Worm (Caenorhabditis elegans) whole organism, L2 larva: ENCODE results near the gene ttr-24.

Experiments
- C34F6.9 ChIP-seq: fragments of 150-350 bp; optimal IDR thresholded peaks from 2 replicates; lab custom pipeline; 2014; ENCODE audit warnings: missing biosample characterization, missing genetic modification characterization
- F13H6.1 ChIP-seq: sonication (generic microtip); optimal IDR thresholded peaks from 2 replicates; lab custom pipeline; 2016; ENCODE audit warnings: missing genetic modification characterization, missing compliant biosample characterization
- R02D3.7 ChIP-seq: fragments of 150-350 bp; optimal IDR thresholded peaks from 2 replicates; lab custom pipeline; 2014; ENCODE audit warnings: missing biosample characterization, missing genetic modification characterization
- Y55F3AM.14 ChIP-seq: fragments of 200-800 bp; sonication (Bioruptor generic); optimal IDR thresholded peaks from 2 replicates; lab custom pipeline; 2018; ENCODE audit warnings: mild to moderate bottlenecking, missing genetic modification characterization, missing compliant biosample characterization
- ZK546.5 ChIP-seq: sonication (generic microtip); optimal IDR thresholded peaks from 2 replicates; lab custom pipeline; 2017; ENCODE audit warnings: missing biosample characterization, missing genetic modification characterization
- alr-1 ChIP-seq: fragments of 150-350 bp; optimal IDR thresholded peaks from 2 replicates; lab custom pipeline; 2014; ENCODE audit warnings: missing biosample characterization, missing genetic modification characterization
- aly-2 ChIP-seq: fragments of 150-350 bp; optimal IDR thresholded peaks from 2 replicates; lab custom pipeline; 2014; ENCODE audit warnings: missing biosample characterization, missing genetic modification characterization
- ama-1 ChIP-seq: fragments of 150-350 bp; optimal IDR thresholded peaks from 2 replicates; lab custom pipeline; 2018; ENCODE audit warnings: inconsistent platforms
- blmp-1 ChIP-seq: sonication (generic microtip); optimal IDR thresholded peaks from 2 replicates; lab custom pipeline; 2017; ENCODE audit warnings: missing genetic modification characterization, mild to moderate bottlenecking, missing compliant biosample characterization, antibody characterized with exemption, moderate library complexity; ENCODE audit not compliant: insufficient read depth
- crh-2 ChIP-seq: sonication (generic microtip); optimal IDR thresholded peaks from 2 replicates; lab custom pipeline; 2017; ENCODE audit warnings: missing biosample characterization, missing genetic modification characterization
- egl-27 ChIP-seq: sonication (generic microtip); optimal IDR thresholded peaks from 3 replicates; lab custom pipeline; 2017; ENCODE audit warnings: missing biosample characterization, missing genetic modification reagents, missing genetic modification characterization
- elt-3 ChIP-seq: sonication (generic microtip); optimal IDR thresholded peaks from 2 replicates; lab custom pipeline; 2017; ENCODE audit warnings: missing biosample characterization, missing genetic modification characterization
- fos-1 ChIP-seq: fragments of 150-350 bp; optimal IDR thresholded peaks from 2 replicates; lab custom pipeline; 2014; ENCODE audit warnings: missing biosample characterization, missing genetic modification characterization
- lin-11 ChIP-seq: fragments of 150-350 bp; sonication (generic microtip); optimal IDR thresholded peaks from 2 replicates; lab custom pipeline; 2014; ENCODE audit warnings: missing biosample characterization, missing genetic modification characterization, inconsistent platforms, mixed read lengths
- lin-39 ChIP-seq: fragments of 150-350 bp; optimal IDR thresholded peaks from 2 replicates; lab custom pipeline; 2014; ENCODE audit warnings: missing biosample characterization, missing genetic modification reagents, missing genetic modification characterization
- lsy-2 ChIP-seq, 2 experiments: fragments of 150-350 bp in 1 of 2; sonication (generic microtip) in 1 of 2; optimal IDR thresholded peaks; 2 replicates each; lab custom pipeline; 2014 to 2017; ENCODE audit warnings: missing biosample characterization in 2 of 2, missing genetic modification characterization in 2 of 2
- mbf-1 ChIP-seq: sonication (generic microtip); optimal IDR thresholded peaks from 2 replicates; lab custom pipeline; 2017; ENCODE audit warnings: missing biosample characterization, missing genetic modification characterization
- nhr-12 ChIP-seq: fragments of 150-350 bp; optimal IDR thresholded peaks from 2 replicates; lab custom pipeline; 2014; ENCODE audit warnings: missing biosample characterization, missing genetic modification characterization
- nhr-23 ChIP-seq: fragments of 150-350 bp; optimal IDR thresholded peaks from 2 replicates; lab custom pipeline; 2014; ENCODE audit warnings: missing biosample characterization, missing genetic modification reagents, missing genetic modification characterization
- nhr-237 ChIP-seq: fragments of 150-350 bp; optimal IDR thresholded peaks from 2 replicates; lab custom pipeline; 2014; ENCODE audit warnings: missing biosample characterization, missing genetic modification characterization
- nhr-25 ChIP-seq: fragments of 150-350 bp; sonication (generic microtip); optimal IDR thresholded peaks from 3 replicates; lab custom pipeline; 2014; ENCODE audit warnings: missing biosample characterization, missing genetic modification characterization
- nhr-77 ChIP-seq: fragments of 150-350 bp; optimal IDR thresholded peaks from 2 replicates; lab custom pipeline; 2014; ENCODE audit warnings: missing biosample characterization, missing genetic modification characterization
- peb-1 ChIP-seq: fragments of 150-350 bp; optimal IDR thresholded peaks from 2 replicates; lab custom pipeline; 2014; ENCODE audit warnings: missing biosample characterization, missing genetic modification characterization
- sma-3 ChIP-seq: sonication (generic microtip); optimal IDR thresholded peaks from 2 replicates; lab custom pipeline; 2016; ENCODE audit warnings: missing genetic modification reagents, missing genetic modification characterization, missing compliant biosample characterization
- sma-9 ChIP-seq, 2 experiments: fragments of 150-350 bp in 1 of 2; sonication (generic microtip) in 1 of 2; optimal IDR thresholded peaks; 2 replicates each; lab custom pipeline; 2014 to 2016; ENCODE audit warnings: missing genetic modification characterization in 2 of 2, mild to moderate bottlenecking in 1 of 2, missing biosample characterization in 1 of 2, missing compliant biosample characterization in 1 of 2, missing genetic modification reagents in 1 of 2, moderate library complexity in 1 of 2
- unc-39 ChIP-seq: fragments of 150-350 bp; optimal IDR thresholded peaks from 2 replicates; lab custom pipeline; 2014; ENCODE audit warnings: missing biosample characterization, missing genetic modification characterization
- unc-62 ChIP-seq: fragments of 150-350 bp; optimal IDR thresholded peaks from 2 replicates; lab custom pipeline; 2014; ENCODE audit warnings: missing biosample characterization, missing genetic modification reagents, missing genetic modification characterization
- zag-1 ChIP-seq: fragments of 150-350 bp; optimal IDR thresholded peaks from 2 replicates; lab custom pipeline; 2014; ENCODE audit warnings: missing biosample characterization, missing genetic modification characterization
- ztf-11 ChIP-seq: sonication (generic microtip); optimal IDR thresholded peaks from 2 replicates; lab custom pipeline; 2017; ENCODE audit warnings: missing biosample characterization, missing genetic modification characterization
- ztf-4 ChIP-seq: fragments of 150-350 bp; optimal IDR thresholded peaks from 2 replicates; lab custom pipeline; 2014; ENCODE audit warnings: missing biosample characterization, missing genetic modification characterization

The ttr-24 gene

DNA sequence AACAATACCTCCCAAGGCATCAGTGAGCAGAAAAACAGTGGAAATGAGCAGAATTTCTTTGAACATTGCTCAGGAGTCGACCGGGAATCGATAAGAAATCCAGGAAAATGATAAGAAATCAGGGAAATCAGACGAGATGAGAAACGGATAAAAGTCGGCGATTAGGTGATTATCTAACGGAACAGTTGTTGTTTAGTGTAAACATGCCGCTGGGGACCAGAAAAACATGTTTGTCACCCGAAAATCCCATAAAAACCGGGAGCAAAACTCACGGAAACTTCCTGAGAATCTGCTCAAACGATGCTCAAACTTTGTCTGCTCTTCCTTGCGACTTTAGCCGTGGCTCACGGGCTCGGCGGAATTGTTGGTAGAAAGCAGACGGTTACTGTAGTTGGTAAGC is at the start of gene ttr-24, which contains the start of gene ttr-25:
ttr-24 (minus strand) TSS at position 156 of the 400 bp plus-strand sequence.
ttr-25 (plus strand) TSS at position 227 of the 400 bp plus-strand sequence.
- TF ChIP-seq ZK546.5 (tag; lab: Kevin White, UChicago) (no peak), lsy-2 (tag; optimal IDR thresholded peaks at IDR 0.05; lab: Kevin White, UChicago) (no peak), unc-62 (no peak), F13H6.1 (tag; lab: Kevin White, UChicago) (no peak), fos-1 (tag; lab: Kevin White, UChicago) (no peak), aly-2 (tag; lab: Kevin White, UChicago) (no peak), C34F6.9 (tag; lab: Kevin White, UChicago) (no peak), blmp-1 (tag; lab: Kevin White, UChicago) (no peak), nhr-237 (tag; lab: Kevin White, UChicago) (no peak), ztf-4 (tag; lab: Kevin White, UChicago) (no peak), ztf-11 (tag; lab: Kevin White, UChicago) (no peak), sma-3 (no peak), nhr-12 (tag; lab: Kevin White, UChicago) (no peak), Y55F3AM.14 (no peak)
- TF ChIP-seq, all 48 proteins: peak for 0

DNA sequence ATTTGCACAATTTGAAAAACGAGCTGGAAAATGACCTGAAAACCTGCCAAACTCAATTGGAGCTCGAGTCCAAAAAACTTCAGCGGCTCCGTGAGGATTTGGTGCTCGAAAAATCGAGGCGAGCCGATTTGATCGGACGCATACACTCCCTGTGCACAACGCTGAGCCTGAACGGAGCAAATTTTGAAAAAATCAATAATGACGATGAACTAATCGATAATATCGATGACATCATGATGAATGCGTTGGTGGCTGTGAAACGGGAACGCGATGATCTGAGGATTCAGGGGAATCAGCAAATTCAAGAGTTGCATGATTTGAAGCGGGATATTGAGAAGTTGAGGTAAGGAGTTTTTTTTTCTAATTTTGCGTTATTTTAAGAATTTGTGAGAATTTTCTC is 49.1 kb upstream of the ttr-24 start:
- TF ChIP-seq fos-1 (tag; lab: Kevin White, UChicago) (no peak), ztf-4 (tag; lab: Kevin White, UChicago) (no peak), alr-1 (tag; lab: Kevin White, UChicago) (no peak), sma-3 (no peak), Y55F3AM.14 (no peak), nhr-23 (tag; lab: Kevin White, UChicago) (no peak), lin-39 (no peak), ztf-11 (tag; lab: Kevin White, UChicago) (no peak), ZK546.5 (tag; lab: Kevin White, UChicago) (no peak), egl-27 (tag; lab: Kevin White, UChicago) (no peak), lin-11 (tag; lab: Kevin White, UChicago) (no peak), ama-1 (lab: Kevin White, UChicago) (no peak), mbf-1 (no peak), nhr-12 (tag; lab: Kevin White, UChicago) (no peak), nhr-25 (tag; lab: Kevin White, UChicago) (no peak), C34F6.9 (tag; lab: Kevin White, UChicago) (no peak), sma-9 (GFP tag; optimal IDR thresholded peaks at IDR 0.05; lab: Kevin White, UChicago) (no peak), sma-9 (tag; optimal IDR thresholded peaks at IDR 0.05; lab: Kevin White, UChicago) (no peak)

DNA sequence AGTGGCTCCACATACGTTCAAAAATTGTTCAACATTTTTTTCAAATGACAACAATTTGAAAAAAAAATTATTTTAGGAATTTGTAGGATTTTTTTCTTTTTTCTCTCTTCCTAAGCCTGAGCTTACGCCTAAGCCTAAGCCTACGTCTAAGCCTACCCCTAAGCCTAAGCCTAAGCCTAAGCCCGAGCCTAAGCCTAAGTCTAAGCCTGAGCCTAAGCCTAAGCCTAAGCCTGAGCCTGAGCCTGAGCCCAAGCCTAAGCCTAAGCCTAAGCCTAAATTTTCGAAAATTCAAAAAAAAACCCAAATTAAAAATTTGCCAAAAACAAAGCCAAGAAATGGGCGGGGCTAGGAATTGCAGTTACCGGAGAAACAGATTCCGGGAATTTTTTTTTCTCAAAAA is 41.3 kb upstream of the ttr-24 start:
- TF ChIP-seq nhr-77 (tag; lab: Kevin White, UChicago): no peak
- no peak for TF ChIP-seq nhr-25 (tag; lab: Kevin White, UChicago)
- no peak for TF ChIP-seq unc-39 (tag; lab: Kevin White, UChicago)

DNA sequence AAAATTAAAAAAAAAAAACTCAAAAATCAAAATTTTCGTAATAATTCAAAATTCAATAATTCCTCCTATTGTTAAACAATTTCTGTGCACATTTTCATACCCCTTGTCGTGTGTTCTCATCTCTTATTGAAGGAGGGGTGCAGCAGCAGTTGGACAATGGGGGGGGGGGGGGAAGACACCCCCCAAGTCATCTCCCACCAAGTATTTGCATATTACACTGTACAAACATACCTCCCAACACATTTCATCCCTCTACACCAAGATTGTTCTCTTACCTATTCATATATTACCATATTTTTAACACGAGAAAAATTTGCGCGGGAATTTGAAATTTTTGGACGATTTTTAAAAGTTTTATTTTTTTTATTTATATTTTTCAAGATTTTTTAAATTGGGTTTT is 39.8 kb upstream of the ttr-24 start:
- TF ChIP-seq lin-11 (tag; lab: Kevin White, UChicago): no peak
- TF ChIP-seq nhr-25 (tag; lab: Kevin White, UChicago): no peak

DNA sequence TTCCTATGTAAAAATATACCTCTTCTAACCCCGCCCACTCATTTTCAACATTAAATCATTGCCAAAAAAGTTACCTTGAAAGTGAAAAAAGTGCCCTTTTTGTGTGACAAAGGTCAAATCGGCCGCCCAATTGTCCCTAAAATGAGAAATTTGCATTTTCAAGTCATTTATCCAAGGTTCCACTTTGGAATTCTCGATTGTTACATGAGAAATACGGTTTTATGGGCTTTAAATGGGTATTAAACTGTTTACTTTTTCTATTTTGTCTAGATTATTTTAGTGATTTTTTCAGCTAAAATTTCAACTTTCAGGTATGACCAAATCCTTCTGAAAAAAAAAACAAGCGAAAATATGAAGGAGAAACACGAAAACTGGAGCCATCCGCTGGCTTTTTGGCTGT is 36.0 kb upstream of the ttr-24 start, which contains the start of gene grdn-1:
grdn-1 (plus strand) TSS at position 301 of the 400 bp plus-strand sequence.
- TF ChIP-seq nhr-25 (tag; lab: Kevin White, UChicago): peak; percentile 6
- TF ChIP-seq ZK546.5 (tag; lab: Kevin White, UChicago): no peak
- TF ChIP-seq R02D3.7 (tag; lab: Kevin White, UChicago): no peak
- TF ChIP-seq F13H6.1 (tag; lab: Kevin White, UChicago): no peak

DNA sequence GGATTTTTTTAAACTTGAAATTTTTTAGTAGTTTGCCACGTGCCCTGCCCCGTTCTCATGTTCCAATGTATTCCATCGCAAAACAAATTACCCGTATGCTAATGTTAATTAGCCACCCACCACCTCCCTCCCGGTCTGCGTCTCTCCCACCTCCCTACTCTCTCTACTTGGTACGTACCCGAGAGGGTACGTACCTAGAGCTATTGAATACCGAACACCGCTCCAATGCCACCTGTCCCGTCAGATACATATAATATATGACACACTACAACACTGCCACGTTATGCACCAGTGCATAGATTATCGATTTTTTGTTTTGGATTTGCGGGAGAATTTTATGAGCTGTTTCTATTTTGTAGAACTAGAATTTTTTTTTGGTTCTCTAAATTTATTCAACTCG is 33.1 kb upstream of the ttr-24 start:
- TF ChIP-seq sma-3: no peak

DNA sequence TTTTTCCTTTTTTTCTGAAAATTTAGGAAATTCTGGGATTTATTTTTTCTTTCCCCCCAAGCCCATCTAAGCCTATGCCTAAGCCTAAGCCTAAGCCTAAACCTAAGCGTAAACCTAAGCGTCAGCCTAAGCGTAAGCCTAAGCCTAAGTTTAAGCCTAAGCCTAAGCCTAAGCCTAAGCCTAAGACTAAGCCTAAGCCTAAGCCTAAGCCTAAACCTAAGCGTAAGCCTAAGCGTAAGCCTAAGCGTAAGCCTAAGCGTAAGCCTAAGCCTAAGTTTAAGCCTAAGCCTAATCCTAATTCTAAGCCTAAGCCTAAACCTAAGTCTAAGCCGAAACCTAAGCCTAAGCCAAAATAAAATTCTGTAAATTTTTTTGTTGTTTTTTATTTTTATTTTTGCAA is 31.5 kb upstream of the ttr-24 start:
- TF ChIP-seq lsy-2 (tag; optimal IDR thresholded peaks at IDR 0.05; lab: Kevin White, UChicago): no peak
- no peak for TF ChIP-seq peb-1 (tag; lab: Kevin White, UChicago)
- TF ChIP-seq fos-1 (tag; lab: Kevin White, UChicago): no peak
- TF ChIP-seq ztf-11 (tag; lab: Kevin White, UChicago): no peak
- no peak for TF ChIP-seq C34F6.9 (tag; lab: Kevin White, UChicago)
- no peak for TF ChIP-seq elt-3 (tag; lab: Kevin White, UChicago)
- no peak for TF ChIP-seq zag-1 (tag; lab: Kevin White, UChicago)
- TF ChIP-seq crh-2: no peak
